Fruit fly (Drosophila melanogaster) whole organism, embryonic: ENCODE data around the gene chif.

Experiments used
- Atf6 ChIP-seq: fragments of 200-800 bp; sonication (Bioruptor generic); IDR thresholded peaks from 2 replicates; pipeline ENCODE4 v1.3.6; 2022; ENCODE audit warnings: missing biosample characterization, missing genetic modification characterization
- CG16815 ChIP-seq: fragments of 200-800 bp; sonication (Bioruptor generic); optimal IDR thresholded peaks from 3 replicates; lab custom pipeline; 2017; ENCODE audit warnings: missing biosample characterization, mild to moderate bottlenecking, missing genetic modification characterization
- CG17385 ChIP-seq: fragments of 200-800 bp; sonication (Bioruptor generic); optimal IDR thresholded peaks from 3 replicates; lab custom pipeline; 2018; ENCODE audit warnings: missing biosample characterization, mild to moderate bottlenecking, missing genetic modification characterization
- CG32767 ChIP-seq: fragments of 200-800 bp; sonication (Bioruptor generic); IDR thresholded peaks from 2 replicates; pipeline ENCODE4 v1.3.6; 2022; ENCODE audit warnings: missing biosample characterization, missing genetic modification characterization
- Doc3 ChIP-seq: fragments of 200-800 bp; sonication (Bioruptor generic); IDR thresholded peaks from 3 replicates; pipeline ENCODE4 v1.3.6; 2022; ENCODE audit warnings: missing biosample characterization, missing genetic modification characterization; ENCODE audit not compliant: partially characterized antibody
- Oli ChIP-seq: fragments of 200-800 bp; sonication (Bioruptor generic); optimal IDR thresholded peaks from 2 replicates; lab custom pipeline; 2018; ENCODE audit warnings: missing biosample characterization, mild to moderate bottlenecking, missing genetic modification characterization, moderate library complexity
- Sox102F ChIP-seq: fragments of 200-800 bp; sonication (Bioruptor generic); optimal IDR thresholded peaks from 2 replicates; lab custom pipeline; 2018; ENCODE audit warnings: missing biosample characterization, mild to moderate bottlenecking, missing genetic modification characterization, moderate library complexity
- bsh ChIP-seq, 2 experiments: fragments of 200-800 bp; sonication (Bioruptor generic); optimal IDR thresholded peaks; 2 replicates each; lab custom pipeline; 2017 to 2018; ENCODE audit warnings: mild to moderate bottlenecking in 2 of 2, missing biosample characterization in 2 of 2, missing genetic modification characterization in 2 of 2, moderate library complexity in 1 of 2
- cato ChIP-seq: fragments of 200-800 bp; sonication (Bioruptor generic); optimal IDR thresholded peaks from 2 replicates; lab custom pipeline; 2016; ENCODE audit warnings: missing biosample characterization, missing genetic modification characterization, borderline replicate concordance
- mirr ChIP-seq: fragments of 200-800 bp; sonication (Bioruptor generic); optimal IDR thresholded peaks from 3 replicates; lab custom pipeline; 2018; ENCODE audit warnings: missing biosample characterization, mild to moderate bottlenecking, missing genetic modification characterization
- psq ChIP-seq: fragments of 200-800 bp; sonication (Bioruptor generic); optimal IDR thresholded peaks from 2 replicates; lab custom pipeline; 2017; ENCODE audit warnings: missing biosample characterization, missing genetic modification characterization
- pum ChIP-seq: fragments of 200-800 bp; sonication (Bioruptor generic); optimal IDR thresholded peaks from 2 replicates; lab custom pipeline; 2016; ENCODE audit warnings: missing biosample characterization, missing genetic modification characterization
- sc ChIP-seq, 3 experiments: fragments of >200 bp in 2 of 3; fragments of 200-800 bp in 1 of 3; sonication (Bioruptor generic) in 1 of 3; optimal IDR thresholded peaks; 2 replicates in 2 of 3; 3 replicates in 1 of 3; lab custom pipeline; 2017; ENCODE audit warnings: mild to moderate bottlenecking in 1 of 3, missing biosample characterization in 1 of 3, missing genetic modification characterization in 1 of 3, missing genetic modification reagents in 1 of 3
- schlank ChIP-seq: fragments of 200-800 bp; sonication (Bioruptor generic); optimal IDR thresholded peaks from 2 replicates; lab custom pipeline; 2018; ENCODE audit warnings: missing biosample characterization, mild to moderate bottlenecking, missing genetic modification characterization

- no peak for TF ChIP-seq cato
- no peak for TF ChIP-seq sc (optimal IDR thresholded peaks at IDR 0.05; lab: Kevin White, UChicago)
- no peak for TF ChIP-seq sc (GFP tag; optimal IDR thresholded peaks at IDR 0.05; lab: Kevin White, UChicago)
- no peak for TF ChIP-seq psq (GFP tag; lab: Kevin White, UChicago)
- TF ChIP-seq CG32767 (GFP tag; lab: Robert Waterston, UW): no peak
- no peak for TF ChIP-seq schlank (tag; lab: Kevin White, UChicago)
- TF ChIP-seq Oli (tag; lab: Kevin White, UChicago): no peak
- TF ChIP-seq Doc3 (GFP tag; lab: Robert Waterston, UW): no peak
- no peak for TF ChIP-seq bsh (GFP tag; optimal IDR thresholded peaks at IDR 0.05; lab: Kevin White, UChicago)
- no peak for TF ChIP-seq mirr (GFP tag; lab: Kevin White, UChicago)
- no peak for TF ChIP-seq CG16815 (GFP tag; lab: Kevin White, UChicago)
- TF ChIP-seq pum (GFP tag; lab: Kevin White, UChicago): no peak
- TF ChIP-seq Sox102F (GFP tag; lab: Kevin White, UChicago): no peak
- no peak for TF ChIP-seq Atf6
- TF ChIP-seq CG17385 (GFP tag; lab: Kevin White, UChicago): no peak
Observed at dm6 chr2L:16323544-16323943, 28.9 kb downstream of the chif start.
